Worm (Caenorhabditis elegans) whole organism, L4 larva: ENCODE measurements around the gene Y41D4B.4.

Source experiments
- ama-1 ChIP-seq: fragments of 150-350 bp; optimal IDR thresholded peaks from 2 replicates; lab custom pipeline; 2014; ENCODE audit warnings: inconsistent platforms, mixed read lengths
- cey-2 ChIP-seq: sonication (generic microtip); optimal IDR thresholded peaks from 3 replicates; lab custom pipeline; 2017; ENCODE audit warnings: missing genetic modification characterization, mild to moderate bottlenecking, missing compliant biosample characterization, antibody characterized with exemption, borderline replicate concordance; ENCODE audit not compliant: insufficient read depth
- hlh-30 ChIP-seq: sonication (generic microtip); optimal IDR thresholded peaks from 2 replicates; lab custom pipeline; 2017; ENCODE audit warnings: antibody characterized with exemption, mild to moderate bottlenecking, missing genetic modification characterization, missing compliant biosample characterization; ENCODE audit not compliant: insufficient read depth
- lin-13 ChIP-seq: fragments of 150-350 bp; optimal IDR thresholded peaks from 2 replicates; lab custom pipeline; 2014; ENCODE audit warnings: missing biosample characterization, missing genetic modification reagents, missing genetic modification characterization
- nhr-11 ChIP-seq: fragments of 150-350 bp; optimal IDR thresholded peaks from 2 replicates; lab custom pipeline; 2014; ENCODE audit warnings: missing biosample characterization, missing genetic modification characterization
- nhr-77 ChIP-seq: fragments of 150-350 bp; optimal IDR thresholded peaks from 2 replicates; lab custom pipeline; 2014; ENCODE audit warnings: missing biosample characterization, missing genetic modification characterization
- php-3 ChIP-seq: fragments of 200-800 bp; sonication (Bioruptor generic); IDR thresholded peaks from 2 replicates; pipeline ENCODE4 v1.3.6; 2022; ENCODE audit warnings: missing genetic modification reagents, missing genetic modification characterization, missing compliant biosample characterization
- zfp-3 ChIP-seq: fragments of 200-800 bp; sonication (Bioruptor generic); conservative IDR thresholded peaks from 2 replicates; pipeline ENCODE4 v1.3.6; 2022; ENCODE audit warnings: missing genetic modification reagents, missing genetic modification characterization, missing compliant biosample characterization

- TF ChIP-seq php-3 (GFP tag; lab: Robert Waterston, UW): no peak
- no peak for TF ChIP-seq hlh-30 (tag; lab: Kevin White, UChicago)
- no peak for TF ChIP-seq nhr-11 (tag; lab: Kevin White, UChicago)
- no peak for TF ChIP-seq cey-2 (tag; lab: Kevin White, UChicago)
- no peak for TF ChIP-seq nhr-77 (tag; lab: Kevin White, UChicago)
- TF ChIP-seq zfp-3: no peak
- no peak for TF ChIP-seq lin-13 (GFP tag; lab: Kevin White, UChicago)
- no peak for TF ChIP-seq ama-1 (lab: Kevin White, UChicago)
Observed at ce11 chrIV:1687151-1687550, 27.2 kb downstream of the Y41D4B.4 start.
